Worm (Caenorhabditis elegans): ENCODE results near the gene nhr-35.

The nhr-35 gene

ce11 chrX:4578581-4578980 is 46.1 kb downstream of the nhr-35 start:
- no peak for TF ChIP-seq hnd-1 (tag; optimal IDR thresholded peaks at IDR 0.05)

ce11 chrX:4585579-4585978 is 53.1 kb downstream of the nhr-35 start, which contains the start of gene C05E11.7:
C05E11.7 (minus strand) TSS chrX:4585679.
- TF ChIP-seq tbx-37 (GFP tag; conservative IDR thresholded peaks at IDR 0.05) (no peak), sea-1 (GFP tag; conservative IDR thresholded peaks at IDR 0.05) (no peak)

- no peak for TF ChIP-seq pes-1 (GFP tag; IDR thresholded peaks at IDR 0.05)
- TF ChIP-seq sea-1 (GFP tag; conservative IDR thresholded peaks at IDR 0.05) = no peak
- no peak for TF ChIP-seq ama-1 (optimal IDR thresholded peaks at IDR 0.05)
- TF ChIP-seq flt-1 (GFP tag; IDR thresholded peaks at IDR 0.05) = no peak
- no peak for TF ChIP-seq tbx-37 (GFP tag; conservative IDR thresholded peaks at IDR 0.05)
- TF ChIP-seq aly-1 (tag; optimal IDR thresholded peaks at IDR 0.05) = no peak
- TF ChIP-seq B0310.2 (tag; optimal IDR thresholded peaks at IDR 0.05) = no peak
- TF ChIP-seq ceh-13 (GFP tag; optimal IDR thresholded peaks at IDR 0.05) = no peak
These were observed 54.1 kb downstream of the nhr-35 start, which contains the start of gene C05E11.2 for ce11 chrX:4586617-4587016. C05E11.2 (plus strand) TSS chrX:4586917.

Data from whole organism, early embryonic.